Worm (Caenorhabditis elegans): Measurements from ENCODE around the gene shl-1.

- no peak for TF ChIP-seq pax-3 (tag; optimal IDR thresholded peaks at IDR 0.05)
- TF ChIP-seq unc-62 (GFP tag; optimal IDR thresholded peaks at IDR 0.05) = no peak
- peak; percentile 22 for TF ChIP-seq tbx-2 (tag; optimal IDR thresholded peaks at IDR 0.05)
- TF ChIP-seq lir-3 (tag; optimal IDR thresholded peaks at IDR 0.05; ENCODE audit: poor library complexity) = no peak
- TF ChIP-seq elt-3 (tag; optimal IDR thresholded peaks at IDR 0.05) = no peak
- no peak for TF ChIP-seq jun-1 (tag; optimal IDR thresholded peaks at IDR 0.05)
- no peak for TF ChIP-seq mdl-1 (tag; optimal IDR thresholded peaks at IDR 0.05)
- no peak for TF ChIP-seq ceh-8 (GFP tag; optimal IDR thresholded peaks at IDR 0.05)
- TF ChIP-seq ztf-4 (tag; optimal IDR thresholded peaks at IDR 0.05) = no peak
- no peak for TF ChIP-seq elt-2 (tag; optimal IDR thresholded peaks at IDR 0.05)
- no peak for TF ChIP-seq snu-23 (GFP tag; optimal IDR thresholded peaks at IDR 0.05)
- no peak for TF ChIP-seq ztf-11 (tag; optimal IDR thresholded peaks at IDR 0.05)
Measured at ce11 chrIV:6427223-6427622, 43.4 kb upstream of the shl-1 start.

Measured in whole organism, L1 larva.